Fruit fly (Drosophila melanogaster): ENCODE measurements around the gene CG3281.

DNA sequence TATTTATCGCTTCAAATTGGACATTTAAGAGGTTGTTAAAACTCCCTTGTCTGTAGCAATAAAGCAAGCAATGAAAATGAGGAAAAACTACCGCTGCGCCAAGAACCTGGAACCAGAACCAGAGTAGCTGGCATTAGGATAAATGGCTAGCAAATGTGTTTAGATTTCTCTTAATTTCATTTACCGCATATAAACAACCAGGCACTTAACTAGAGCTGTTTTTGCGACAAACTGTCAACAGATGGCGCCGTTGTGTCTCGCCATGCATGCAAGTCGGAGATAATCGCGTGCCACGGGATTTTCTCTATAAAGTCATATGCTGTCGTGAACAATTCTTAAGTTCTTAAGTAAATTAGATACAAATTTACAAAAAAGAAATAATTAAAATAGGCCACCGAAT lies 28.7 kb downstream of the CG3281 start:
- TF ChIP-seq CG7963 (GFP tag; IDR thresholded peaks at IDR 0.05; ENCODE audit: partially characterized antibody) (no peak), H2.0 (GFP tag; IDR thresholded peaks at IDR 0.05) (no peak), btn (GFP tag; optimal IDR thresholded peaks at IDR 0.05) (no peak), sisA (GFP tag; IDR thresholded peaks at IDR 0.05) (no peak), sqz (GFP tag; optimal IDR thresholded peaks at IDR 0.05) (no peak)
